Worm (Caenorhabditis elegans): ENCODE measurements around the gene Y53G8AR.1.

Y53G8AR.1 gene

ce11 chrIII:3345835-3346234 is 13.0 kb downstream of the Y53G8AR.1 start:
- no peak for TF ChIP-seq fax-1 (tag; optimal IDR thresholded peaks at IDR 0.05)
- TF ChIP-seq hlh-13 (GFP tag; optimal IDR thresholded peaks at IDR 0.05) = no peak
- no peak for TF ChIP-seq hlh-30 (tag; optimal IDR thresholded peaks at IDR 0.05; ENCODE audit: insufficient read depth)
- TF ChIP-seq unc-55 (GFP tag; optimal IDR thresholded peaks at IDR 0.05) = no peak
- TF ChIP-seq elt-2 (tag; optimal IDR thresholded peaks at IDR 0.05) = no peak
- no peak for TF ChIP-seq elt-4 (tag; optimal IDR thresholded peaks at IDR 0.05)
- no peak for TF ChIP-seq eyg-1 (tag; optimal IDR thresholded peaks at IDR 0.05)
- no peak for TF ChIP-seq ahr-1 (tag; optimal IDR thresholded peaks at IDR 0.05)
- no peak for TF ChIP-seq che-1 (tag; optimal IDR thresholded peaks at IDR 0.05)
- no peak for TF ChIP-seq ceh-2 (tag; optimal IDR thresholded peaks at IDR 0.05)
- no peak for TF ChIP-seq hlh-8 (tag; optimal IDR thresholded peaks at IDR 0.05)
- no peak for TF ChIP-seq rnt-1 (tag; optimal IDR thresholded peaks at IDR 0.05)
- no peak for TF ChIP-seq ceh-30 (tag; optimal IDR thresholded peaks at IDR 0.05)
- no peak for TF ChIP-seq F13H6.1 (tag; optimal IDR thresholded peaks at IDR 0.05)
- TF ChIP-seq ama-1 (optimal IDR thresholded peaks at IDR 0.05) = no peak
- no peak for TF ChIP-seq unc-3 (GFP tag; conservative IDR thresholded peaks at IDR 0.05)
- no peak for TF ChIP-seq unc-3 (tag; optimal IDR thresholded peaks at IDR 0.05)
- no peak for TF ChIP-seq odd-2 (tag; optimal IDR thresholded peaks at IDR 0.05)
- no peak for TF ChIP-seq pax-1 (tag; optimal IDR thresholded peaks at IDR 0.05)
- TF ChIP-seq hlh-15 (tag; optimal IDR thresholded peaks at IDR 0.05) = no peak
- no peak for TF ChIP-seq ceh-22 (tag; optimal IDR thresholded peaks at IDR 0.05)

ce11 chrIII:3346665-3347064 is 13.8 kb downstream of the Y53G8AR.1 start:
- no peak for TF ChIP-seq K02D7.2 (tag; optimal IDR thresholded peaks at IDR 0.05)
- no peak for TF ChIP-seq syd-9 (tag; optimal IDR thresholded peaks at IDR 0.05)
- TF ChIP-seq npax-4 (tag; optimal IDR thresholded peaks at IDR 0.05) = no peak
- TF ChIP-seq lim-6 (tag; optimal IDR thresholded peaks at IDR 0.05) = no peak
- TF ChIP-seq nfya-1 (tag; optimal IDR thresholded peaks at IDR 0.05) = no peak
- no peak for TF ChIP-seq unc-3 (GFP tag; conservative IDR thresholded peaks at IDR 0.05)
- no peak for TF ChIP-seq unc-3 (tag; optimal IDR thresholded peaks at IDR 0.05)
- TF ChIP-seq fkh-6 (tag; optimal IDR thresholded peaks at IDR 0.05) = no peak
- TF ChIP-seq ceh-9 (tag; optimal IDR thresholded peaks at IDR 0.05) = no peak
- TF ChIP-seq hlh-30 (tag; optimal IDR thresholded peaks at IDR 0.05; ENCODE audit: insufficient read depth) = no peak
- TF ChIP-seq hlh-6 (tag; optimal IDR thresholded peaks at IDR 0.05) = no peak
- no peak for TF ChIP-seq tbx-2 (tag; optimal IDR thresholded peaks at IDR 0.05)
- no peak for TF ChIP-seq ceh-45 (GFP tag; IDR thresholded peaks at IDR 0.05)

ce11 chrIII:3349061-3349460 is 16.2 kb downstream of the Y53G8AR.1 start:
- TF ChIP-seq zip-5 (tag; optimal IDR thresholded peaks at IDR 0.05) (no peak), elt-2 (tag; optimal IDR thresholded peaks at IDR 0.05) (no peak), npax-4 (tag; optimal IDR thresholded peaks at IDR 0.05) (no peak), lim-6 (tag; optimal IDR thresholded peaks at IDR 0.05) (no peak), nhr-232 (tag; optimal IDR thresholded peaks at IDR 0.05) (no peak), ets-4 (tag; optimal IDR thresholded peaks at IDR 0.05) (no peak), pha-2 (tag; optimal IDR thresholded peaks at IDR 0.05) (no peak), Y22D7AL.16 (tag; optimal IDR thresholded peaks at IDR 0.05) (no peak), ceh-30 (tag; optimal IDR thresholded peaks at IDR 0.05) (no peak), ref-2 (tag; optimal IDR thresholded peaks at IDR 0.05) (no peak)

- TF ChIP-seq ceh-45 (GFP tag; IDR thresholded peaks at IDR 0.05) (no peak), K02D7.2 (tag; optimal IDR thresholded peaks at IDR 0.05) (no peak), zip-5 (tag; optimal IDR thresholded peaks at IDR 0.05) (no peak), dve-1 (tag; optimal IDR thresholded peaks at IDR 0.05) (no peak), lin-11 (tag; optimal IDR thresholded peaks at IDR 0.05) (no peak), che-1 (tag; optimal IDR thresholded peaks at IDR 0.05) (no peak), C38D4.7 (GFP tag; optimal IDR thresholded peaks at IDR 0.05) (no peak)
Observed at ce11 chrIII:3351091-3351490, 18.3 kb downstream of the Y53G8AR.1 start.
